Worm (Caenorhabditis elegans): ENCODE data around the gene cyp-25A1.
A peak's percentile ranks its signal among the peaks of the same experiment; 100 is the strongest.

Gene cyp-25A1

DNA sequence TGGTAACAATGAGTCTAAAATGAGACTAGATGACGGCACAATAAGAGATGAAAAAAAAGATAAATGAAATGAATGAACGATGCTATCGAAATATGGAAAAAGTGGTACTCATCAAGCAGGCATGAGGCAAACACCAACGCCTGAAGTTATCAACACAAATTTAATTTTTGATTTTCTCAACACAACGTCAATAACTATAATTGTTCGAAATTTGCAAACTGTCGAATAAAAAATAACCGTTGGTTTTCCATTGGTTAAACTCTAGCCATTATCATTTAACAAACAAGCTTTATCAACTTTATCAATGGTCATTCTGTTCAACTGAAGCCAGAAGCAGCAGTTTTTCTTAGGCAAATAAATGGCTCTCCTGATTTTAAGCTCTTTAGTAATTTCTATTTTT, at the start of gene cyp-25A1:
Gene cyp-25A1 (plus strand): TSS at position 301 of the 400 bp plus-strand sequence.
- TF ChIP-seq unc-39 (tag; optimal IDR thresholded peaks at IDR 0.05) (no peak), pha-4 (tag; optimal IDR thresholded peaks at IDR 0.05) (no peak), bed-3 (GFP tag; optimal IDR thresholded peaks at IDR 0.05) (no peak), unc-120 (tag; optimal IDR thresholded peaks at IDR 0.05; ENCODE audit: poor library complexity, severe bottlenecking) (no peak), elt-1 (tag; optimal IDR thresholded peaks at IDR 0.05; ENCODE audit: borderline replicate concordance, insufficient read depth) (no peak), ztf-11 (tag; optimal IDR thresholded peaks at IDR 0.05) (no peak), ceh-43 (GFP tag; optimal IDR thresholded peaks at IDR 0.05) (no peak), ham-2 (GFP tag; optimal IDR thresholded peaks at IDR 0.05) (no peak), drap-1 (GFP tag; optimal IDR thresholded peaks at IDR 0.05) (no peak), nhr-237 (tag; optimal IDR thresholded peaks at IDR 0.05) (no peak), mls-2 (tag; optimal IDR thresholded peaks at IDR 0.05) (no peak), nhr-2 (tag; optimal IDR thresholded peaks at IDR 0.05) (no peak), unc-62 (GFP tag; optimal IDR thresholded peaks at IDR 0.05) (no peak), ceh-39 (tag; optimal IDR thresholded peaks at IDR 0.05) (no peak), hlh-1 (tag; optimal IDR thresholded peaks at IDR 0.05) (no peak)

DNA sequence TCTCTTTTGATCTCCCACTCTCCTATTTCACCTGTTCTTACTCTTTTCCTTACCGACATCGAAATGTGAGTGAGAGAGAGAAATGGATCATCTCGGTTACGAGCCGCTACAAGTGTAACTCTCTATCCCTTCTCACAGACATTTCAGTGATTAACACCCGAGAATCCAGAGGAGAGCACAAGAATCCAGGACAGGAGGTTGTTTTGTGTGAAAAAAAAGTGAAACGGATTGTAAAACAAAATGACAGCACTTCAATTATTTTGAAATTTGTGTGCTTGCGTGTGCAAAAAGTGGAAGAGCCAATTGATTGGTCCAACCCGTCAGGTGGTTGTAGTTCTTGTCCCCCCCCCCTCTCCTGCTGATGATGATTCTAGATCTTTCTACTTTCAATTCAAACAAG, 49.5 kb upstream of the cyp-25A1 start:
- no peak for TF ChIP-seq ham-2 (GFP tag; optimal IDR thresholded peaks at IDR 0.05)
- no peak for TF ChIP-seq mab-5 (tag; optimal IDR thresholded peaks at IDR 0.05)
- TF ChIP-seq hlh-1 (tag; optimal IDR thresholded peaks at IDR 0.05), result peak; percentile 62
- TF ChIP-seq unc-62 (GFP tag; optimal IDR thresholded peaks at IDR 0.05), result peak; percentile 87
- peak; percentile 80 for TF ChIP-seq unc-120 (tag; optimal IDR thresholded peaks at IDR 0.05; ENCODE audit: poor library complexity, severe bottlenecking)
- TF ChIP-seq cnd-1 (tag; optimal IDR thresholded peaks at IDR 0.05), result no peak

DNA sequence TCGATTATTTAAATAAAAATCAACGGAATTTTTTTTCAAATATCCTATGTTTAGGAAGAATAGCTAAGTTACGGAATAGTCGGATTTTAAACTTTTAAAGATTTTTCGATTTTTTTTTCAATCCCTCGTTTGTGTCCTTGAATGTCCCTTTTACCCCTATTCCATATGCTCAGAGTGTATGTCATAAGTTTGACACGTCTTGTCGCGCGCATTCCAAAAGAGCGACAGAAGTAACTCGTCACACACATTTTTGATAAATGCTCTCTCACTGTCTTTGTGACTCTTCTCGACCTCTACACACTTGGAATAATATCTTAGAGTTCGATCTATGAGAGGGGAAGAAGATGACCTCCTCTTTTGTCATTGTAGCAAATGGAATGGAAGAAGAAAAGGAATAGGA, 48.5 kb upstream of the cyp-25A1 start:
- peak; percentile 5 for TF ChIP-seq unc-62 (GFP tag; optimal IDR thresholded peaks at IDR 0.05)
- no peak for TF ChIP-seq nhr-2 (tag; optimal IDR thresholded peaks at IDR 0.05)

DNA sequence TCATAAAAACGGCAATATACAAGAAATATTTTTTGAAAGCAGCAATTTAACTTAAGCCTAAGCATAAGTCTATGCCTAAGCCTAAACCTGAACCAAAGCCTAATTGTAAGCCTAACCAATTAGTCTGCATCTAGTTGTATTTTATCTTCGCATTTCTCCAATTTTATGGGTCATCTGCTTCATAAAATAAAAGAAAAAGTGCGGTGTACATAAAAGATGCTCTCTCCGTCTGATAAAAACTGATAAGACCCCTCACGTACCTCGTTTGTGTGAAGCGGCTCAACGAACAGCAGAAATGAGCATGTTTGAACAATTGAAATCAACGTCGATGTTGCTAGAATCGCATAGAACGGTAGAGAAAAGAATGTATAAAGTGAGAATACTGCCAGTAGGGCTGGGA, 47.3 kb upstream of the cyp-25A1 start:
- no peak for TF ChIP-seq nhr-28 (tag; optimal IDR thresholded peaks at IDR 0.05)
- no peak for TF ChIP-seq lin-32 (GFP tag; optimal IDR thresholded peaks at IDR 0.05)
- no peak for TF ChIP-seq bed-3 (GFP tag; optimal IDR thresholded peaks at IDR 0.05)

DNA sequence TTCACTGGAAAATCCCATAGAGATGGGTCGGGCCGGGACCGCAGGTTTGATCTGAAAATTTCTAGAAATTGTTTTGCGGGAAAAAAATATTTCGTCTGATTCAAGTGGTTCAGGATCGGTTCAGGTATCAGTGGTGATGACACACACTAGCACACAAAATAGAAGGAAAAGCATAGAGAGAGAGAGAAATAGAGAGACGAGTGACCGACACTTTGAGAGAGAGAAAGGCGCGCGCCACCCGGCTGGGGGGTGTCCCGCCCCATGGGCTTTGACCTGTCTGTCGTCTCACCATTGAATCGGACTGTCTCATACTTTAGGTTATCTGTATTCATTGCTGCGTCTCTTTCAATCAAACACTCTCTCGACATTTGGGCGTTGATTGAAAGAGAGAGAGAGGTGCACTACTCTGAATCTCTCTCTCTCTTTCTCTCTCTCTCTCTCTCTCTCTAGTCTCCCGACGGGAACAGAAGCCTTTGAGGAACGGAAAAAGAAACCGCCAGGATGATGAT, 45.9 kb upstream of the cyp-25A1 start, which contains the start of gene acy-3:
Gene acy-3 (minus strand): TSS at position 51 of the 509 bp plus-strand sequence.
- TF ChIP-seq sem-2 (GFP tag; optimal IDR thresholded peaks at IDR 0.05), result no peak
- TF ChIP-seq M03D4.4 (tag; optimal IDR thresholded peaks at IDR 0.05), result peak; percentile 9
- TF ChIP-seq hlh-1 (tag; optimal IDR thresholded peaks at IDR 0.05), result peak; percentile 57
- peak; percentile 70 for TF ChIP-seq unc-62 (GFP tag; optimal IDR thresholded peaks at IDR 0.05)
- no peak for TF ChIP-seq flh-1 (GFP tag; optimal IDR thresholded peaks at IDR 0.05)
- no peak for TF ChIP-seq nhr-12 (tag; optimal IDR thresholded peaks at IDR 0.05)
- no peak for TF ChIP-seq cnd-1 (tag; optimal IDR thresholded peaks at IDR 0.05)
- TF ChIP-seq drap-1 (GFP tag; optimal IDR thresholded peaks at IDR 0.05), result no peak
- no peak for TF ChIP-seq ceh-83 (GFP tag; optimal IDR thresholded peaks at IDR 0.05)
- no peak for TF ChIP-seq lin-13 (tag; optimal IDR thresholded peaks at IDR 0.05)
- peak; percentile 81 for TF ChIP-seq unc-120 (tag; optimal IDR thresholded peaks at IDR 0.05; ENCODE audit: poor library complexity, severe bottlenecking)
- peak; percentile 64 for TF ChIP-seq ham-2 (GFP tag; optimal IDR thresholded peaks at IDR 0.05)
- TF ChIP-seq zip-8 (tag; optimal IDR thresholded peaks at IDR 0.05), result no peak
- no peak for TF ChIP-seq unc-39 (tag; optimal IDR thresholded peaks at IDR 0.05)

DNA sequence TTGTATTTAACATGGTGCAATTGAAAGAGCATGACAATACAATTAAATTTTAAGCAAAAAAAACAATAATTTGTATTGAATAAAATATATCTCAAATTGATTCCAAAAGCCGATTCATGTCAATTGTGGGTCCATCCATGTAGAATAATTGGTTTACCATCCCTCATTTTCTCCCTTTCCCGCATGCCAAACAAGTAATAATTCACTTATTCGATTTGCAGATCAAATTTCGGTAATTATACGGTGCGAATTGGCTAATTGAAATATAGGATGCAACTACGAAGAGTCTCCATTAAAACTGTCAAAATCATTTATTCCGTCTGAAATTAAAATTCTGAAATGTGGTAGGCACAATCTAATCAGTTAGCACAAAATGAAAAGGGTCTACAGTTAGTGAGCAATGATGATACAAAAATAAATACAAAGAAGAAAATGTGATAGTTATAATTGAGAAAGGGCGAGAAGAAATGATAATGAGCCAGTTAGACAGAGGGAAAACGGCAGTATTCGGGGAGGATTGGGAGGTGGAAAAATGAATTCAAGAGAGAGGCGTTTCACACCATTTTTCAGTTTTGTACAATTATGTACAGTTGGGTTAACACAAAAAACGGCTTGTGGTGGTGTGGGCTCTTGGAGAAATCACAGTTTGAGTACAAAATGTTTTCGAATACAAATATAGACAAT, 42.6 kb upstream of the cyp-25A1 start:
- TF ChIP-seq ceh-43 (GFP tag; optimal IDR thresholded peaks at IDR 0.05) (peak; percentile 65), mls-2 (tag; optimal IDR thresholded peaks at IDR 0.05) (peak; percentile 24), lin-13 (tag; optimal IDR thresholded peaks at IDR 0.05) (no peak), nhr-12 (tag; optimal IDR thresholded peaks at IDR 0.05) (no peak), nhr-2 (tag; optimal IDR thresholded peaks at IDR 0.05) (no peak), ceh-83 (GFP tag; optimal IDR thresholded peaks at IDR 0.05) (peak; percentile 20), elt-1 (tag; optimal IDR thresholded peaks at IDR 0.05; ENCODE audit: borderline replicate concordance, insufficient read depth) (no peak), elt-3 (tag; optimal IDR thresholded peaks at IDR 0.05) (peak; percentile 25), mab-5 (tag; optimal IDR thresholded peaks at IDR 0.05) (no peak), unc-39 (tag; optimal IDR thresholded peaks at IDR 0.05) (peak; percentile 11), ces-1 (GFP tag; optimal IDR thresholded peaks at IDR 0.05) (peak; percentile 99)
